Fruit fly (Drosophila melanogaster) whole organism, embryonic: ENCODE results near the gene CG33235.
A peak's percentile ranks its signal among the peaks of the same experiment; 100 is the strongest.

Experiments used
- Abd-B ChIP-seq: fragments of 200-800 bp; sonication (Bioruptor generic); optimal IDR thresholded peaks from 2 replicates; lab custom pipeline; 2018; ENCODE audit warnings: missing biosample characterization, mild to moderate bottlenecking, missing genetic modification characterization, moderate library complexity
- Awh ChIP-seq: fragments of 200-800 bp; sonication (Bioruptor generic); IDR thresholded peaks from 2 replicates; pipeline ENCODE4, ENCODE4 v1.3.6; 2022; ENCODE audit warnings: missing biosample characterization, missing genetic modification characterization
- CG11723 ChIP-seq: fragments of 200-800 bp; sonication (Bioruptor generic); optimal IDR thresholded peaks from 2 replicates; lab custom pipeline; 2017; ENCODE audit warnings: missing biosample characterization, mild to moderate bottlenecking, missing genetic modification characterization
- CG12659 ChIP-seq: fragments of 200-800 bp; sonication (Bioruptor generic); optimal IDR thresholded peaks from 3 replicates; lab custom pipeline; 2017; ENCODE audit warnings: mild to moderate bottlenecking, missing biosample characterization, missing genetic modification reagents, missing genetic modification characterization
- CG15011 ChIP-seq: fragments of 200-800 bp; sonication (Bioruptor generic); optimal IDR thresholded peaks from 3 replicates; lab custom pipeline; 2018; ENCODE audit warnings: missing biosample characterization, mild to moderate bottlenecking, missing genetic modification characterization
- CG15696 ChIP-seq: fragments of 200-800 bp; sonication (Bioruptor generic); optimal IDR thresholded peaks from 2 replicates; lab custom pipeline; 2019; ENCODE audit warnings: missing biosample characterization, mild to moderate bottlenecking, missing genetic modification characterization, moderate library complexity
- CG1603 ChIP-seq: fragments of 200-800 bp; sonication (Bioruptor generic); optimal IDR thresholded peaks from 2 replicates; lab custom pipeline; 2019; ENCODE audit warnings: missing biosample characterization, mild to moderate bottlenecking, missing genetic modification characterization, moderate library complexity
- CG17359 ChIP-seq: fragments of 200-800 bp; sonication (Bioruptor generic); optimal IDR thresholded peaks from 3 replicates; lab custom pipeline; 2018; ENCODE audit warnings: missing biosample characterization, mild to moderate bottlenecking, missing genetic modification characterization, moderate library complexity
- CG17568 ChIP-seq: fragments of 200-800 bp; sonication (Bioruptor generic); optimal IDR thresholded peaks from 2 replicates; lab custom pipeline; 2018; ENCODE audit warnings: missing biosample characterization, mild to moderate bottlenecking, missing genetic modification characterization, moderate library complexity
- CG18011 ChIP-seq: fragments of 200-800 bp; sonication (Bioruptor generic); optimal IDR thresholded peaks from 2 replicates; lab custom pipeline; 2017; ENCODE audit warnings: missing biosample characterization, missing genetic modification characterization, mild to moderate bottlenecking, moderate library complexity, missing genotype
- CG31388 ChIP-seq: fragments of 200-800 bp; sonication (Bioruptor generic); optimal IDR thresholded peaks from 2 replicates; lab custom pipeline; 2016; ENCODE audit warnings: missing biosample characterization, missing genetic modification characterization
- CG3995 ChIP-seq: fragments of 200-800 bp; sonication (Bioruptor generic); optimal IDR thresholded peaks from 3 replicates; lab custom pipeline; 2016; ENCODE audit warnings: missing biosample characterization, missing genetic modification characterization
- CG4360 ChIP-seq: fragments of 200-800 bp; sonication (Bioruptor generic); IDR thresholded peaks from 2 replicates; pipeline ENCODE4 v1.3.6; 2022; ENCODE audit warnings: missing biosample characterization, missing genetic modification characterization
- CG6254 ChIP-seq: fragments of 200-800 bp; sonication (Bioruptor generic); optimal IDR thresholded peaks from 3 replicates; lab custom pipeline; 2017; ENCODE audit warnings: mild to moderate bottlenecking, missing biosample characterization, missing genetic modification reagents, missing genetic modification characterization
- CG6683 ChIP-seq: fragments of 200-800 bp; sonication (Bioruptor generic); optimal IDR thresholded peaks from 2 replicates; lab custom pipeline; 2017; ENCODE audit warnings: missing biosample characterization, mild to moderate bottlenecking, missing genetic modification characterization, missing genetic modification reagents
- CG8388 ChIP-seq: fragments of 200-800 bp; sonication (Bioruptor generic); optimal IDR thresholded peaks from 2 replicates; lab custom pipeline; 2019; ENCODE audit warnings: missing biosample characterization, mild to moderate bottlenecking, missing genetic modification characterization, moderate library complexity
- CG8478 ChIP-seq: fragments of >200 bp; optimal IDR thresholded peaks from 2 replicates; lab custom pipeline; 2018
- CG9215 ChIP-seq: fragments of 200-800 bp; sonication (Bioruptor generic); IDR thresholded peaks from 2 replicates; pipeline ENCODE4 v1.3.6; 2022; ENCODE audit warnings: missing biosample characterization, missing genetic modification characterization
- Chrac-16 ChIP-seq: fragments of 200-800 bp; sonication (Bioruptor generic); optimal IDR thresholded peaks from 3 replicates; lab custom pipeline; 2016; ENCODE audit warnings: missing biosample characterization, missing genetic modification characterization
- MTF-1 ChIP-seq: fragments of 200-800 bp; sonication (Bioruptor generic); optimal IDR thresholded peaks from 2 replicates; lab custom pipeline; 2018; ENCODE audit warnings: missing biosample characterization, mild to moderate bottlenecking, missing genetic modification characterization, borderline replicate concordance
- Mes4 ChIP-seq: fragments of 200-800 bp; sonication (Bioruptor generic); optimal IDR thresholded peaks from 2 replicates; lab custom pipeline; 2016; ENCODE audit warnings: missing biosample characterization, missing genetic modification characterization
- NK7.1 ChIP-seq: fragments of 200-800 bp; sonication (Bioruptor generic); optimal IDR thresholded peaks from 3 replicates; lab custom pipeline; 2016; ENCODE audit warnings: missing biosample characterization, missing genetic modification characterization
- Sox100B ChIP-seq: fragments of 200-800 bp; sonication (Bioruptor generic); optimal IDR thresholded peaks from 3 replicates; lab custom pipeline; 2018; ENCODE audit warnings: missing biosample characterization, mild to moderate bottlenecking, missing genetic modification characterization
- ac ChIP-seq: fragments of 200-800 bp; sonication (Bioruptor generic); optimal IDR thresholded peaks from 3 replicates; lab custom pipeline; 2017; ENCODE audit warnings: missing biosample characterization, mild to moderate bottlenecking, missing genetic modification characterization
- aop ChIP-seq: fragments of 200-800 bp; sonication (Bioruptor generic); IDR thresholded peaks from 2 replicates; pipeline ENCODE4 v1.3.6; 2022; ENCODE audit warnings: missing biosample characterization, missing genetic modification characterization
- ara ChIP-seq: fragments of 200-800 bp; sonication (Bioruptor generic); IDR thresholded peaks from 2 replicates; pipeline ENCODE4 v1.3.6; 2022; ENCODE audit warnings: missing biosample characterization, missing genetic modification characterization
- ato ChIP-seq: fragments of 200-800 bp; sonication (Bioruptor generic); IDR thresholded peaks from 2 replicates; pipeline ENCODE4 v1.3.6; 2022; ENCODE audit warnings: missing biosample characterization, missing genetic modification characterization; ENCODE audit not compliant: partially characterized antibody
- bbx ChIP-seq: fragments of 200-800 bp; sonication (Bioruptor generic); IDR thresholded peaks from 2 replicates; pipeline ENCODE4 v1.3.6; 2022; ENCODE audit warnings: missing biosample characterization, missing genetic modification characterization; ENCODE audit not compliant: partially characterized antibody
- bigmax ChIP-seq: fragments of 200-800 bp; sonication (Bioruptor generic); optimal IDR thresholded peaks from 2 replicates; lab custom pipeline; 2018; ENCODE audit warnings: missing biosample characterization, mild to moderate bottlenecking, missing genetic modification characterization
- cad ChIP-seq: fragments of >200 bp; optimal IDR thresholded peaks from 2 replicates; lab custom pipeline; 2017; ENCODE audit warnings: missing biosample characterization, missing genetic modification characterization
- corto ChIP-seq: fragments of 200-800 bp; sonication (Bioruptor generic); optimal IDR thresholded peaks from 2 replicates; lab custom pipeline; 2016; ENCODE audit warnings: missing biosample characterization, mild to moderate bottlenecking, missing genetic modification characterization, moderate library complexity
- crol ChIP-seq: fragments of 200-800 bp; sonication (Bioruptor generic); IDR thresholded peaks from 2 replicates; pipeline ENCODE4 v1.3.6; 2022; ENCODE audit warnings: missing biosample characterization, missing genetic modification characterization
- dati ChIP-seq: fragments of 200-800 bp; sonication (Bioruptor generic); IDR thresholded peaks from 2 replicates; pipeline ENCODE4 v1.3.6; 2022; ENCODE audit warnings: missing biosample characterization, missing genetic modification characterization
- dimm ChIP-seq: fragments of 200-800 bp; sonication (Bioruptor generic); IDR thresholded peaks from 2 replicates; pipeline ENCODE4 v1.3.6; 2022; ENCODE audit warnings: missing biosample characterization, missing genetic modification characterization
- dmrt99B ChIP-seq: fragments of 200-800 bp; sonication (Bioruptor generic); optimal IDR thresholded peaks from 2 replicates; lab custom pipeline; 2018; ENCODE audit warnings: missing biosample characterization, mild to moderate bottlenecking, missing genetic modification characterization, moderate library complexity
- fd3F ChIP-seq: fragments of 200-800 bp; sonication (Bioruptor generic); optimal IDR thresholded peaks from 2 replicates; lab custom pipeline; 2018; ENCODE audit warnings: missing biosample characterization, mild to moderate bottlenecking, missing genetic modification characterization, moderate library complexity
- grn ChIP-seq: fragments of 200-800 bp; sonication (Bioruptor generic); optimal IDR thresholded peaks from 3 replicates; lab custom pipeline; 2017; ENCODE audit warnings: missing biosample characterization, missing genetic modification characterization
- gro ChIP-seq: fragments of 200-800 bp; sonication (Bioruptor generic); optimal IDR thresholded peaks from 2 replicates; lab custom pipeline; 2016; ENCODE audit warnings: missing biosample characterization, missing genetic modification characterization
- hth ChIP-seq: fragments of >200 bp; optimal IDR thresholded peaks from 2 replicates; lab custom pipeline; 2017; ENCODE audit warnings: inconsistent platforms
- inv ChIP-seq: fragments of 200-800 bp; sonication (Bioruptor generic); IDR thresholded peaks from 2 replicates; pipeline ENCODE4 v1.3.6; 2022; ENCODE audit warnings: missing biosample characterization, missing genetic modification characterization; ENCODE audit not compliant: partially characterized antibody
- ken ChIP-seq: fragments of 200-800 bp; sonication (Bioruptor generic); IDR thresholded peaks from 3 replicates; pipeline ENCODE4 v1.3.6; 2022; ENCODE audit warnings: missing biosample characterization, missing genetic modification characterization
- mld ChIP-seq: fragments of 200-800 bp; sonication (Bioruptor generic); IDR thresholded peaks from 3 replicates; pipeline ENCODE4 v1.3.6; 2022; ENCODE audit warnings: missing biosample characterization, missing genetic modification characterization; ENCODE audit not compliant: partially characterized antibody
- nmo ChIP-seq: fragments of 200-800 bp; sonication (Bioruptor generic); optimal IDR thresholded peaks from 2 replicates; lab custom pipeline; 2018; ENCODE audit warnings: missing biosample characterization, mild to moderate bottlenecking, missing genetic modification characterization, moderate library complexity
- otp ChIP-seq: fragments of 200-800 bp; sonication (Bioruptor generic); IDR thresholded peaks from 3 replicates; pipeline ENCODE4, ENCODE4 v1.3.6; 2022; ENCODE audit warnings: missing biosample characterization, missing genetic modification characterization
- p53 ChIP-seq: fragments of 200-800 bp; sonication (Bioruptor generic); optimal IDR thresholded peaks from 2 replicates; lab custom pipeline; 2016; ENCODE audit warnings: missing biosample characterization, missing genetic modification characterization
- pho ChIP-seq: fragments of 200-800 bp; sonication (Bioruptor generic); optimal IDR thresholded peaks from 2 replicates; lab custom pipeline; 2016; ENCODE audit warnings: missing biosample characterization, missing genetic modification characterization
- rib ChIP-seq: fragments of 200-800 bp; sonication (Bioruptor generic); IDR thresholded peaks from 2 replicates; pipeline ENCODE4 v1.3.6; 2022; ENCODE audit warnings: missing biosample characterization, missing genetic modification characterization
- sima ChIP-seq: fragments of 200-800 bp; sonication (Bioruptor generic); optimal IDR thresholded peaks from 2 replicates; lab custom pipeline; 2016; ENCODE audit warnings: missing biosample characterization, missing genetic modification characterization
- tll ChIP-seq, 2 experiments: fragments of 200-800 bp in 1 of 2; fragments of >200 bp in 1 of 2; sonication (Bioruptor generic) in 1 of 2; optimal IDR thresholded peaks; 2 replicates each; lab custom pipeline; 2017 to 2019; ENCODE audit warnings: missing biosample characterization in 2 of 2, missing genetic modification characterization in 2 of 2, mild to moderate bottlenecking in 1 of 2, moderate library complexity in 1 of 2
- toy ChIP-seq: fragments of 200-800 bp; sonication (Bioruptor generic); IDR thresholded peaks from 2 replicates; pipeline ENCODE4 v1.3.6; 2022; ENCODE audit warnings: missing biosample characterization, missing genetic modification characterization
- zen ChIP-seq: fragments of 200-800 bp; sonication (Bioruptor generic); optimal IDR thresholded peaks from 3 replicates; lab custom pipeline; 2018; ENCODE audit warnings: missing biosample characterization, mild to moderate bottlenecking, missing genetic modification characterization, moderate library complexity

CG33235 gene

dm6 chrX:11518435-11518834 is 27.1 kb upstream of the CG33235 start (continued):
- TF ChIP-seq CG12659 (GFP tag; lab: Kevin White, UChicago) (peak; percentile 71), aop (GFP tag; lab: Robert Waterston, UW) (peak; percentile 69; the same call in 1 of the 2 replicates), toy (GFP tag; lab: Robert Waterston, UW) (no peak), sima (GFP tag; lab: Kevin White, UChicago) (no peak), cad (GFP tag; lab: Kevin White, UChicago) (no peak), CG31388 (GFP tag; lab: Kevin White, UChicago) (peak; percentile 15), CG9215 (GFP tag; lab: Robert Waterston, UW) (peak; percentile 74; the same call in 1 of the 2 replicates), fd3F (GFP tag; lab: Kevin White, UChicago) (peak; percentile 77), nmo (GFP tag; lab: Kevin White, UChicago) (peak; percentile 68), tll (GFP tag; optimal IDR thresholded peaks at IDR 0.05; lab: Kevin White, UChicago) (no peak), ara (GFP tag; lab: Robert Waterston, UW) (peak; percentile 80), CG3995 (GFP tag; lab: Kevin White, UChicago) (no peak), CG18011 (GFP tag; lab: Kevin White, UChicago) (peak; percentile 35), ken (GFP tag; lab: Robert Waterston, UW) (peak; percentile 63; the same call in 2 of the 3 replicates), grn (no peak), bigmax (GFP tag; lab: Kevin White, UChicago) (no peak), crol (GFP tag; lab: Robert Waterston, UW) (0 out of 2 replicates have a peak, but pooled peaks have one; percentile 26), CG15696 (tag; lab: Kevin White, UChicago) (no peak), NK7.1 (no peak), pho (GFP tag; lab: Kevin White, UChicago) (peak; percentile 34), inv (GFP tag; lab: Robert Waterston, UW) (no peak), MTF-1 (GFP tag; lab: Kevin White, UChicago) (peak; percentile 55), otp (peak; percentile 84), CG1603 (tag; lab: Kevin White, UChicago) (peak; percentile 48), CG11723 (GFP tag; lab: Kevin White, UChicago) (peak; percentile 17), CG8478 (lab: Kevin White, UChicago) (no peak), CG6683 (GFP tag; lab: Kevin White, UChicago) (peak; percentile 34), hth (lab: Kevin White, UChicago) (no peak), Chrac-16 (GFP tag; lab: Kevin White, UChicago) (peak; percentile 34), CG6254 (GFP tag; lab: Kevin White, UChicago) (peak; percentile 44), dimm (GFP tag; lab: Robert Waterston, UW) (peak; percentile 58; the same call in 1 of the 2 replicates), CG17359 (peak; percentile 78), rib (peak; percentile 86), Mes4 (GFP tag; lab: Kevin White, UChicago) (no peak), dati (GFP tag; lab: Robert Waterston, UW) (no peak), dmrt99B (peak; percentile 78), bbx (GFP tag; lab: Robert Waterston, UW) (no peak), gro (GFP tag; lab: Kevin White, UChicago) (peak; percentile 59), mld (GFP tag; lab: Robert Waterston, UW) (no peak), Sox100B (GFP tag; lab: Kevin White, UChicago) (peak; percentile 55), p53 (GFP tag; lab: Kevin White, UChicago) (no peak), ato (GFP tag; lab: Robert Waterston, UW) (no peak), ac (no peak), zen (tag; lab: Kevin White, UChicago) (peak; percentile 0), corto (GFP tag; lab: Kevin White, UChicago) (no peak), CG17568 (GFP tag; lab: Kevin White, UChicago) (peak; percentile 46), Awh (GFP tag; lab: Robert Waterston, UW) (peak; percentile 75), CG15011 (peak; percentile 61), CG8388 (GFP tag; lab: Kevin White, UChicago) (peak; percentile 49), Abd-B (GFP tag; lab: Kevin White, UChicago) (peak; percentile 53), CG4360 (GFP tag; lab: Robert Waterston, UW) (0 out of 2 replicates have a peak, but pooled peaks have one; percentile 7)
